Worm (Caenorhabditis elegans): Measurements from ENCODE around the gene ztf-18.

DNA sequence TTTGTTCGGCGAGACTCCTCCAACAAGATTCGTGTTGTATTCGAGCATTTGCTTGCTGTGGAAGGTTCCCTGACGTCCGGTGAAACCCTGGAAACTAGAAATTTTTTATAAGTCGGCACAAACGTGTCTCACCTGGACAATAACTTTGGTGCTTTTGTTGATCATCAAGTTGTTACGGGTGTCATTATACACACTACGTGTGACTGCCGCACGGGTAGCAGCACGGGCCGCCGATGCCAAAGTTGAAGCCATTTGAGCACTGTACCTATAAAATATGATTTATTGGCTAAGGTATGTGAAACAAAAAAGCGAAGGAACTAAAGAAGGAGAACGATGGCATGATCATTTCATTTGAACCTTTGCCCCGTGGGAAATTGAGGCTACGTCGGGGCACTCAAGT is 5.6 kb upstream of the ztf-18 start, which contains the start of gene sucl-2:
- TF ChIP-seq lin-39 (tag; optimal IDR thresholded peaks at IDR 0.05) (no peak), F49E8.2 (tag; optimal IDR thresholded peaks at IDR 0.05; ENCODE audit: borderline replicate concordance) (no peak)
